Worm (Caenorhabditis elegans): ENCODE data around the gene F08H9.2.

ce11 chrV:14504120-14504519 lies 43.7 kb downstream of the F08H9.2 start:
- TF ChIP-seq snpc-1.2 (GFP tag; IDR thresholded peaks at IDR 0.05): no peak
- TF ChIP-seq ZK546.5 (tag; optimal IDR thresholded peaks at IDR 0.05): no peak
- TF ChIP-seq mdt-29 (GFP tag; IDR thresholded peaks at IDR 0.05): no peak
- no peak for TF ChIP-seq daf-12 (tag; optimal IDR thresholded peaks at IDR 0.05)
- TF ChIP-seq lin-39 (tag; optimal IDR thresholded peaks at IDR 0.05): no peak
- TF ChIP-seq ztf-11 (tag; optimal IDR thresholded peaks at IDR 0.05): no peak
